Worm (Caenorhabditis elegans) whole organism, early embryonic: Measurements from ENCODE around the gene Y79H2A.2.

Source experiments
- B0310.2 ChIP-seq: sonication (generic microtip); optimal IDR thresholded peaks from 2 replicates; lab custom pipeline; 2016; ENCODE audit warnings: mild to moderate bottlenecking, missing genetic modification characterization, missing compliant biosample characterization
- F13C5.2 ChIP-seq: sonication (generic microtip); optimal IDR thresholded peaks from 2 replicates; lab custom pipeline; 2017; ENCODE audit warnings: mild to moderate bottlenecking, missing genetic modification characterization, inconsistent platforms, missing compliant biosample characterization
- aly-1 ChIP-seq: sonication (generic microtip); optimal IDR thresholded peaks from 2 replicates; lab custom pipeline; 2016; ENCODE audit warnings: missing genetic modification characterization, missing compliant biosample characterization
- ama-1 ChIP-seq: fragments of 150-350 bp; optimal IDR thresholded peaks from 2 replicates; lab custom pipeline; 2014
- ceh-13 ChIP-seq: fragments of 200-800 bp; sonication (Bioruptor generic); optimal IDR thresholded peaks from 2 replicates; lab custom pipeline; 2018; ENCODE audit warnings: mild to moderate bottlenecking, missing genetic modification characterization, missing compliant biosample characterization
- ceh-36 ChIP-seq: sonication (generic microtip); optimal IDR thresholded peaks from 2 replicates; lab custom pipeline; 2016; ENCODE audit warnings: missing genetic modification characterization, inconsistent platforms, missing compliant biosample characterization
- ets-7 ChIP-seq: sonication (generic microtip); optimal IDR thresholded peaks from 2 replicates; lab custom pipeline; 2016; ENCODE audit warnings: missing genotype, missing genetic modification characterization, missing compliant biosample characterization
- flt-1 ChIP-seq: fragments of 200-800 bp; sonication (Bioruptor generic); IDR thresholded peaks from 2 replicates; pipeline ENCODE4 v1.3.6; 2022; ENCODE audit warnings: missing genetic modification characterization, missing compliant biosample characterization
- hmbx-1 ChIP-seq: sonication (generic microtip); optimal IDR thresholded peaks from 2 replicates; lab custom pipeline; 2016; ENCODE audit warnings: mild to moderate bottlenecking, missing genetic modification characterization, missing compliant biosample characterization
- hmg-4 ChIP-seq: fragments of 200-800 bp; sonication (Bioruptor generic); optimal IDR thresholded peaks from 2 replicates; lab custom pipeline; 2018; ENCODE audit warnings: mild to moderate bottlenecking, missing genetic modification characterization, missing compliant biosample characterization
- hnd-1 ChIP-seq: sonication (generic microtip); optimal IDR thresholded peaks from 2 replicates; lab custom pipeline; 2016; ENCODE audit warnings: missing genetic modification characterization, missing compliant biosample characterization
- pes-1 ChIP-seq: fragments of 200-800 bp; sonication (Bioruptor generic); IDR thresholded peaks from 2 replicates; pipeline ENCODE4 v1.3.6; 2022; ENCODE audit warnings: missing genetic modification reagents, missing genetic modification characterization, missing compliant biosample characterization
- scrt-1 ChIP-seq: fragments of 200-800 bp; sonication (Bioruptor generic); IDR thresholded peaks from 2 replicates; pipeline ENCODE4 v1.3.6; 2022; ENCODE audit warnings: missing genetic modification characterization, missing compliant biosample characterization
- sea-1 ChIP-seq: fragments of 200-800 bp; sonication (Bioruptor generic); conservative IDR thresholded peaks from 2 replicates; pipeline ENCODE4 v1.3.6; 2022; ENCODE audit warnings: missing genetic modification characterization, missing compliant biosample characterization
- tbx-11 ChIP-seq: fragments of 200-800 bp; sonication (Bioruptor generic); IDR thresholded peaks from 2 replicates; pipeline ENCODE4 v1.3.6; 2022; ENCODE audit warnings: missing genetic modification characterization, missing compliant biosample characterization
- tbx-37 ChIP-seq: fragments of 200-800 bp; sonication (Bioruptor generic); conservative IDR thresholded peaks from 2 replicates; pipeline ENCODE4 v1.3.6; 2022; ENCODE audit warnings: missing genetic modification reagents, missing genetic modification characterization, missing compliant biosample characterization
- tra-4 ChIP-seq: sonication (generic microtip); optimal IDR thresholded peaks from 2 replicates; lab custom pipeline; 2017; ENCODE audit warnings: missing genetic modification characterization, missing compliant biosample characterization

Gene Y79H2A.2

ce11 chrIII:12009764-12010163 is 20.8 kb downstream of the Y79H2A.2 start:
- no peak for TF ChIP-seq ets-7 (tag; lab: Kevin White, UChicago)
- no peak for TF ChIP-seq pes-1 (GFP tag; lab: Robert Waterston, UW)
- no peak for TF ChIP-seq tra-4 (tag; lab: Kevin White, UChicago)
- TF ChIP-seq F13C5.2 (tag; lab: Kevin White, UChicago) = no peak
- TF ChIP-seq hmg-4 (GFP tag; lab: Kevin White, UChicago) = no peak
- no peak for TF ChIP-seq tbx-37 (GFP tag; lab: Robert Waterston, UW)
- no peak for TF ChIP-seq aly-1 (tag; lab: Kevin White, UChicago)
- no peak for TF ChIP-seq tbx-11
- TF ChIP-seq hmbx-1 (tag; lab: Kevin White, UChicago) = no peak
- no peak for TF ChIP-seq flt-1 (GFP tag; lab: Robert Waterston, UW)

- TF ChIP-seq sea-1 (GFP tag; lab: Robert Waterston, UW) (no peak), B0310.2 (tag; lab: Kevin White, UChicago) (no peak), tbx-37 (GFP tag; lab: Robert Waterston, UW) (no peak), ceh-13 (GFP tag; lab: Kevin White, UChicago) (no peak), ceh-36 (tag; lab: Kevin White, UChicago) (no peak), hmbx-1 (tag; lab: Kevin White, UChicago) (no peak), tbx-11 (no peak), scrt-1 (GFP tag; lab: Robert Waterston, UW) (no peak), F13C5.2 (tag; lab: Kevin White, UChicago) (no peak), flt-1 (GFP tag; lab: Robert Waterston, UW) (no peak), tra-4 (tag; lab: Kevin White, UChicago) (no peak), hnd-1 (tag; lab: Kevin White, UChicago) (no peak), ets-7 (tag; lab: Kevin White, UChicago) (no peak), pes-1 (GFP tag; lab: Robert Waterston, UW) (no peak), aly-1 (tag; lab: Kevin White, UChicago) (no peak), hmg-4 (GFP tag; lab: Kevin White, UChicago) (no peak), ama-1 (lab: Kevin White, UChicago) (no peak)
These were observed 21.2 kb downstream of the Y79H2A.2 start for ce11 chrIII:12009321-12009720.

- TF ChIP-seq ama-1 (lab: Kevin White, UChicago) = no peak
- TF ChIP-seq ceh-36 (tag; lab: Kevin White, UChicago) = no peak
- TF ChIP-seq tra-4 (tag; lab: Kevin White, UChicago) = no peak
- TF ChIP-seq aly-1 (tag; lab: Kevin White, UChicago) = no peak
- TF ChIP-seq ets-7 (tag; lab: Kevin White, UChicago) = no peak
- no peak for TF ChIP-seq hmbx-1 (tag; lab: Kevin White, UChicago)
- TF ChIP-seq B0310.2 (tag; lab: Kevin White, UChicago) = no peak
- TF ChIP-seq hnd-1 (tag; lab: Kevin White, UChicago) = no peak
- no peak for TF ChIP-seq tbx-37 (GFP tag; lab: Robert Waterston, UW)
- no peak for TF ChIP-seq pes-1 (GFP tag; lab: Robert Waterston, UW)
- TF ChIP-seq hmg-4 (GFP tag; lab: Kevin White, UChicago) = no peak
- TF ChIP-seq sea-1 (GFP tag; lab: Robert Waterston, UW) = no peak
These were observed 27.3 kb downstream of the Y79H2A.2 start for ce11 chrIII:12003264-12003663.

DNA sequence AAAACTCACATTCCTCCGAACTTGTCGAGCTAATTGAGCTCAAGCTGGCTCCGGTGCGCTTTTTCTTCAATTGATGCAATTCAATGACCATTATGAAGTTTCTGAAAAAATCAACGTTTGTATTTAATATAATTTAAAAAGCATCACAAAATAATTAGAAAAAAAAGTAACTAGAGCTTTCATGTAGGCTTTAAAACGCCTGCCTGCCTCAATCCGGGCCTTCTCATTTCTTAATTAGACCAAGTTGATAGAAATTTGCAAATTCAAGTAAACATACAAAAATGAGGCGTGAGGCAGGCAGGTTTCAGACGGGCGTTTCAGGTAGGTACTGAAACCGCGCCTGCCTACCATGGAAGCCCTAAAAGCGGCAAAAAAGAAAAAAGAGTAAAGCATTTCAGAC is 27.7 kb downstream of the Y79H2A.2 start, which contains the start of gene Y56A3A.33:
Y56A3A.33 (minus strand) TSS at position 101 of the 400 bp plus-strand sequence.
- TF ChIP-seq hmg-4 (GFP tag; lab: Kevin White, UChicago) (no peak), aly-1 (tag; lab: Kevin White, UChicago) (no peak), pes-1 (GFP tag; lab: Robert Waterston, UW) (no peak), sea-1 (GFP tag; lab: Robert Waterston, UW) (no peak), ets-7 (tag; lab: Kevin White, UChicago) (no peak), B0310.2 (tag; lab: Kevin White, UChicago) (no peak), ama-1 (lab: Kevin White, UChicago) (no peak), tbx-37 (GFP tag; lab: Robert Waterston, UW) (no peak), tra-4 (tag; lab: Kevin White, UChicago) (no peak), tbx-11 (no peak), hnd-1 (tag; lab: Kevin White, UChicago) (no peak), scrt-1 (GFP tag; lab: Robert Waterston, UW) (no peak), F13C5.2 (tag; lab: Kevin White, UChicago) (no peak), hmbx-1 (tag; lab: Kevin White, UChicago) (no peak), ceh-36 (tag; lab: Kevin White, UChicago) (no peak)

DNA sequence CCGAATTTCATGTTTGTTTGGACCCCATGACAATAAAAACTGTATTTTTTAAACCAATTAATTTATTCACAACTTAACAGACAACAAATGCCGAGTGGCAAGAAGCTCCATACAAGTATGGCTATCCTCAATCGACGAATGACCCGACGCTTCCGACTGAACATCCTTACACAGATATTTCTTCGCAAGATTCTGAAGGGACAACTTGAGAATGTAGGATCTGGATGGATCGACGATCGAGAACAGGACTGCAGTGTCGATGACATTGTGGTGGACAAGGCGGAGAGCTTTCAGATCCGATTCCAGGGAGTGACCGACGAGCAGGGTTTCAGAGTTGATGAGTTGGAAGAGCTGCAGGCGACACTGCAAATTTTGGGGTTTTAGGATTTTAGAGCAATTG is 31.0 kb downstream of the Y79H2A.2 start:
- TF ChIP-seq F13C5.2 (tag; lab: Kevin White, UChicago) = no peak
- no peak for TF ChIP-seq ets-7 (tag; lab: Kevin White, UChicago)
- no peak for TF ChIP-seq pes-1 (GFP tag; lab: Robert Waterston, UW)
- TF ChIP-seq tra-4 (tag; lab: Kevin White, UChicago) = no peak
- no peak for TF ChIP-seq tbx-11
- no peak for TF ChIP-seq B0310.2 (tag; lab: Kevin White, UChicago)
- no peak for TF ChIP-seq sea-1 (GFP tag; lab: Robert Waterston, UW)
- TF ChIP-seq scrt-1 (GFP tag; lab: Robert Waterston, UW) = no peak
- no peak for TF ChIP-seq flt-1 (GFP tag; lab: Robert Waterston, UW)
- no peak for TF ChIP-seq ceh-13 (GFP tag; lab: Kevin White, UChicago)
- TF ChIP-seq hmg-4 (GFP tag; lab: Kevin White, UChicago) = no peak

- TF ChIP-seq tbx-11 (no peak), ceh-13 (GFP tag; lab: Kevin White, UChicago) (no peak), tra-4 (tag; lab: Kevin White, UChicago) (no peak), hmg-4 (GFP tag; lab: Kevin White, UChicago) (no peak), hmbx-1 (tag; lab: Kevin White, UChicago) (no peak), ceh-36 (tag; lab: Kevin White, UChicago) (no peak), tbx-37 (GFP tag; lab: Robert Waterston, UW) (no peak), aly-1 (tag; lab: Kevin White, UChicago) (no peak), ets-7 (tag; lab: Kevin White, UChicago) (no peak), flt-1 (GFP tag; lab: Robert Waterston, UW) (no peak), pes-1 (GFP tag; lab: Robert Waterston, UW) (no peak), ama-1 (lab: Kevin White, UChicago) (no peak), scrt-1 (GFP tag; lab: Robert Waterston, UW) (no peak), hnd-1 (tag; lab: Kevin White, UChicago) (no peak), sea-1 (GFP tag; lab: Robert Waterston, UW) (no peak)
These were observed 34.8 kb downstream of the Y79H2A.2 start for ce11 chrIII:11995783-11996182.
